Fruit fly (Drosophila melanogaster): ENCODE measurements around the gene CG13771.

DNA sequence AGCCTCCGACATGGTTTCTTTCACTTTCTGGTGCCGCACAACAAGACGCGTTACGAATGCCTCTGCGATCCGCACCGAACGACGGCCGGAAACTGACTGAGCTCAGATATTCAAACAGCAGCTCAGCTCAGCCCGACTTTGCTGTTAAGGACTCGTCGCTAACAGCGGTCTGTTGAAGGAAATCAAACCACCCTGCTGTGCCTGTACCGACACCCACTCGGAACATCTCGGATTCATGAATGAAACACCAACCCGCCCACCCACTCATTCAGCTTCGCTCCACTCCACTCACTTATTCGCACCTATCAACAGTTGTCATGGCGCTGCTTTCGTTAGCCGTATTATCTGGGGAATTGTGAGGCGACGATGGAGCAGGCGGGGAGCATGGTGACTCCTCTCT lies 31.1 kb downstream of the CG13771 start, which contains the start of gene Oatp26F:
- TF ChIP-seq Hnf4 (GFP tag; optimal IDR thresholded peaks at IDR 0.05) (no peak), Sp1 (GFP tag; optimal IDR thresholded peaks at IDR 0.05) (no peak), usp (GFP tag; optimal IDR thresholded peaks at IDR 0.05) (no peak), h (GFP tag; optimal IDR thresholded peaks at IDR 0.05) (no peak), Dfd (GFP tag; optimal IDR thresholded peaks at IDR 0.05) (no peak), Hr83 (GFP tag; optimal IDR thresholded peaks at IDR 0.05; ENCODE audit: poor library complexity, severe bottlenecking) (no peak), sv (GFP tag; optimal IDR thresholded peaks at IDR 0.05) (no peak), tai (GFP tag; optimal IDR thresholded peaks at IDR 0.05) (no peak), dl (GFP tag; optimal IDR thresholded peaks at IDR 0.05; ENCODE audit: insufficient read depth in 1 of 2, partially characterized antibody in 2 of 2) (no peak), foxo (GFP tag; optimal IDR thresholded peaks at IDR 0.05) (no peak), Myc (optimal IDR thresholded peaks at IDR 0.05) (no peak), CG9705 (GFP tag; optimal IDR thresholded peaks at IDR 0.05) (no peak)

Measured in whole organism, wandering third instar larva.